Worm (Caenorhabditis elegans) whole organism, early embryonic: ENCODE data around the gene Y47D3A.20.

Source experiments
- B0310.2 ChIP-seq: sonication (generic microtip); optimal IDR thresholded peaks from 2 replicates; lab custom pipeline; 2016; ENCODE audit warnings: mild to moderate bottlenecking, missing genetic modification characterization, missing compliant biosample characterization
- F13C5.2 ChIP-seq: sonication (generic microtip); optimal IDR thresholded peaks from 2 replicates; lab custom pipeline; 2017; ENCODE audit warnings: mild to moderate bottlenecking, missing genetic modification characterization, inconsistent platforms, missing compliant biosample characterization
- aly-1 ChIP-seq: sonication (generic microtip); optimal IDR thresholded peaks from 2 replicates; lab custom pipeline; 2016; ENCODE audit warnings: missing genetic modification characterization, missing compliant biosample characterization
- ama-1 ChIP-seq: fragments of 150-350 bp; optimal IDR thresholded peaks from 2 replicates; lab custom pipeline; 2014
- ceh-13 ChIP-seq: fragments of 200-800 bp; sonication (Bioruptor generic); optimal IDR thresholded peaks from 2 replicates; lab custom pipeline; 2018; ENCODE audit warnings: mild to moderate bottlenecking, missing genetic modification characterization, missing compliant biosample characterization
- flt-1 ChIP-seq: fragments of 200-800 bp; sonication (Bioruptor generic); IDR thresholded peaks from 2 replicates; pipeline ENCODE4 v1.3.6; 2022; ENCODE audit warnings: missing genetic modification characterization, missing compliant biosample characterization
- hmbx-1 ChIP-seq: sonication (generic microtip); optimal IDR thresholded peaks from 2 replicates; lab custom pipeline; 2016; ENCODE audit warnings: mild to moderate bottlenecking, missing genetic modification characterization, missing compliant biosample characterization
- hnd-1 ChIP-seq: sonication (generic microtip); optimal IDR thresholded peaks from 2 replicates; lab custom pipeline; 2016; ENCODE audit warnings: missing genetic modification characterization, missing compliant biosample characterization
- pes-1 ChIP-seq: fragments of 200-800 bp; sonication (Bioruptor generic); IDR thresholded peaks from 2 replicates; pipeline ENCODE4 v1.3.6; 2022; ENCODE audit warnings: missing genetic modification reagents, missing genetic modification characterization, missing compliant biosample characterization
- scrt-1 ChIP-seq: fragments of 200-800 bp; sonication (Bioruptor generic); IDR thresholded peaks from 2 replicates; pipeline ENCODE4 v1.3.6; 2022; ENCODE audit warnings: missing genetic modification characterization, missing compliant biosample characterization
- tbx-11 ChIP-seq: fragments of 200-800 bp; sonication (Bioruptor generic); IDR thresholded peaks from 2 replicates; pipeline ENCODE4 v1.3.6; 2022; ENCODE audit warnings: missing genetic modification characterization, missing compliant biosample characterization
- tbx-37 ChIP-seq: fragments of 200-800 bp; sonication (Bioruptor generic); conservative IDR thresholded peaks from 2 replicates; pipeline ENCODE4 v1.3.6; 2022; ENCODE audit warnings: missing genetic modification reagents, missing genetic modification characterization, missing compliant biosample characterization
- tra-4 ChIP-seq: sonication (generic microtip); optimal IDR thresholded peaks from 2 replicates; lab custom pipeline; 2017; ENCODE audit warnings: missing genetic modification characterization, missing compliant biosample characterization

DNA sequence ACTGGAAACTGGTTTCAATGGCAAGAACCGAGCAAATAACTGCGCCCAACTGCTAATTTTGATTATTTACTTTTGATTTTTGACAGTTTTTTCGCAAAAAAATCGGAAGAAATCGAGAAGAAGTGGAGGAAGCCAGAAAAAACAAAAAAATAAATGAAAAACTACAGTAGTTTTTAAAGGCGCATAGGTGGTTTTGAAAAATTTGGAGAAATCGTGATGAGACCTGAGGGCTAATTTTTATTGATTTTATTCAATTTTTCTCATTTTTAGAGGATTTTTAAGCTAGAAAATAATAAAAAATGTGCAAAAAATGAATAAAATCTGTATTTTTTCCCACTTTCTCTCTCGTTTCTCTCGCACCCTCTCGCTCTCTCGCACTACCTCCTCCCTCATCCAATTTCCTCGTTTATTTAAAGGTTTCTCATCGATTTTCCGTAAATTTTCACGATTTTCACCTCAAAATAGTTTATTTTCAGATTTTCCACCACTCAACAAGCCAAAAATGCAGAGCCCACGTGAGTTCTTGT is at the start of gene Y47D3A.20:
- TF ChIP-seq ama-1 (no peak), aly-1 (no peak), hnd-1 (tag; lab: Kevin White, UChicago) (no peak), tbx-37 (GFP tag; lab: Robert Waterston, UW) (no peak), B0310.2 (tag; lab: Kevin White, UChicago) (no peak), flt-1 (GFP tag; lab: Robert Waterston, UW) (no peak), hmbx-1 (no peak), ceh-13 (GFP tag; lab: Kevin White, UChicago) (no peak), pes-1 (GFP tag; lab: Robert Waterston, UW) (no peak), F13C5.2 (tag; lab: Kevin White, UChicago) (no peak), tbx-11 (GFP tag; lab: Robert Waterston, UW) (no peak), tra-4 (no peak), scrt-1 (GFP tag; lab: Robert Waterston, UW) (no peak)
